Worm (Caenorhabditis elegans) whole organism, young adult: ENCODE measurements around the gene C34F6.9.

Source experiments
- C06A6.2 ChIP-seq: fragments of 200-800 bp; sonication (Bioruptor generic); conservative IDR thresholded peaks from 2 replicates; pipeline ENCODE4 v1.3.6; 2022; ENCODE audit warnings: missing genetic modification characterization, missing compliant biosample characterization
- F22D6.2 ChIP-seq: sonication (generic microtip); optimal IDR thresholded peaks from 2 replicates; lab custom pipeline; 2016; ENCODE audit warnings: mild to moderate bottlenecking, missing genetic modification characterization, missing compliant biosample characterization
- Y67H2A.10 ChIP-seq: fragments of 200-800 bp; sonication (Bioruptor generic); conservative IDR thresholded peaks from 2 replicates; pipeline ENCODE4 v1.3.6; 2022; ENCODE audit warnings: missing genetic modification reagents, missing genetic modification characterization, missing compliant biosample characterization
- die-1 ChIP-seq: sonication (generic microtip); optimal IDR thresholded peaks from 2 replicates; lab custom pipeline; 2016; ENCODE audit warnings: missing genotype, mild to moderate bottlenecking, missing genetic modification characterization, missing compliant biosample characterization
- him-1 ChIP-seq: sonication (generic microtip); optimal IDR thresholded peaks from 2 replicates; lab custom pipeline; 2016; ENCODE audit warnings: missing genotype, missing genetic modification reagents, missing genetic modification characterization, missing compliant biosample characterization
- let-526 ChIP-seq: fragments of 200-800 bp; sonication (Bioruptor generic); IDR thresholded peaks from 2 replicates; pipeline ENCODE4 v1.3.6; 2022; ENCODE audit warnings: missing genetic modification reagents, missing genetic modification characterization, missing compliant biosample characterization
- mes-4 ChIP-seq: sonication (generic microtip); optimal IDR thresholded peaks from 2 replicates; lab custom pipeline; 2016; ENCODE audit warnings: missing genotype, missing genetic modification characterization, missing compliant biosample characterization
- nfya-1 ChIP-seq: sonication (generic microtip); optimal IDR thresholded peaks from 2 replicates; lab custom pipeline; 2017; ENCODE audit warnings: antibody characterized with exemption, missing compliant biosample characterization, missing genetic modification characterization, borderline replicate concordance; ENCODE audit not compliant: insufficient read depth
- nhr-179 ChIP-seq: sonication (generic microtip); optimal IDR thresholded peaks from 2 replicates; lab custom pipeline; 2016; ENCODE audit warnings: mild to moderate bottlenecking, missing genetic modification characterization, missing compliant biosample characterization
- snpc-1.1 ChIP-seq: sonication (generic microtip); optimal IDR thresholded peaks from 2 replicates; lab custom pipeline; 2017; ENCODE audit warnings: missing genetic modification characterization, mild to moderate bottlenecking, missing compliant biosample characterization, antibody characterized with exemption, moderate library complexity, missing genotype, missing genetic modification reagents; ENCODE audit not compliant: insufficient read depth
- ztf-6 ChIP-seq: fragments of 200-800 bp; sonication (Bioruptor generic); IDR thresholded peaks from 2 replicates; pipeline ENCODE4 v1.3.6; 2022; ENCODE audit warnings: missing genetic modification reagents, missing genetic modification characterization, missing compliant biosample characterization

ce11 chrX:11210417-11210816 is 12.0 kb downstream of the C34F6.9 start:
- no peak for TF ChIP-seq nfya-1 (tag; lab: Kevin White, UChicago)
- TF ChIP-seq him-1 (tag; lab: Kevin White, UChicago): no peak
- no peak for TF ChIP-seq Y67H2A.10
- TF ChIP-seq F22D6.2 (tag; lab: Kevin White, UChicago): no peak
- TF ChIP-seq snpc-1.1 (tag; lab: Kevin White, UChicago): no peak
- TF ChIP-seq mes-4: no peak
- no peak for TF ChIP-seq C06A6.2
- no peak for TF ChIP-seq nhr-179 (tag; lab: Kevin White, UChicago)
- TF ChIP-seq ztf-6 (GFP tag; lab: Robert Waterston, UW): no peak
- TF ChIP-seq die-1: no peak
- no peak for TF ChIP-seq let-526 (GFP tag; lab: Robert Waterston, UW)
